Worm (Caenorhabditis elegans) whole organism, late embryonic: ENCODE results near the gene ced-9.

Experiments
- C38D4.7 ChIP-seq: fragments of 200-800 bp; sonication (Bioruptor generic); optimal IDR thresholded peaks from 2 replicates; lab custom pipeline; 2018; ENCODE audit warnings: mild to moderate bottlenecking, missing genetic modification characterization, moderate library complexity, missing compliant biosample characterization
- T23F11.4 ChIP-seq: fragments of 200-800 bp; sonication (Bioruptor generic); optimal IDR thresholded peaks from 2 replicates; lab custom pipeline; 2018; ENCODE audit warnings: mild to moderate bottlenecking, missing genetic modification characterization, missing compliant biosample characterization
- Y22D7AL.16 ChIP-seq: sonication (generic microtip); optimal IDR thresholded peaks from 2 replicates; lab custom pipeline; 2016; ENCODE audit warnings: missing genetic modification characterization, missing compliant biosample characterization
- ahr-1 ChIP-seq: sonication (generic microtip); optimal IDR thresholded peaks from 2 replicates; lab custom pipeline; 2016; ENCODE audit warnings: missing genetic modification characterization, missing compliant biosample characterization
- ceh-14 ChIP-seq: sonication (generic microtip); optimal IDR thresholded peaks from 2 replicates; lab custom pipeline; 2016; ENCODE audit warnings: missing genotype, missing genetic modification characterization, missing compliant biosample characterization
- ceh-2 ChIP-seq: sonication (generic microtip); optimal IDR thresholded peaks from 2 replicates; lab custom pipeline; 2016; ENCODE audit warnings: missing genotype, missing genetic modification characterization, missing compliant biosample characterization
- ceh-22 ChIP-seq: sonication (generic microtip); optimal IDR thresholded peaks from 2 replicates; lab custom pipeline; 2017; ENCODE audit warnings: missing biosample characterization, missing genetic modification characterization
- ceh-31 ChIP-seq: sonication (generic microtip); optimal IDR thresholded peaks from 2 replicates; lab custom pipeline; 2016; ENCODE audit warnings: missing genetic modification characterization, missing compliant biosample characterization
- ceh-34 ChIP-seq: sonication (generic microtip); optimal IDR thresholded peaks from 2 replicates; lab custom pipeline; 2016; ENCODE audit warnings: mild to moderate bottlenecking, missing genetic modification characterization, missing compliant biosample characterization
- che-1 ChIP-seq: sonication (generic microtip); optimal IDR thresholded peaks from 2 replicates; lab custom pipeline; 2016; ENCODE audit warnings: mild to moderate bottlenecking, missing genetic modification characterization, missing compliant biosample characterization
- dmd-4 ChIP-seq: sonication (generic microtip); optimal IDR thresholded peaks from 2 replicates; lab custom pipeline; 2016; ENCODE audit warnings: borderline replicate concordance, missing genetic modification characterization, missing compliant biosample characterization
- dve-1 ChIP-seq: sonication (generic microtip); optimal IDR thresholded peaks from 2 replicates; lab custom pipeline; 2017; ENCODE audit warnings: antibody characterized with exemption, mild to moderate bottlenecking, missing genetic modification characterization, missing compliant biosample characterization
- elt-2 ChIP-seq: sonication (generic microtip); optimal IDR thresholded peaks from 2 replicates; lab custom pipeline; 2016; ENCODE audit warnings: missing genetic modification reagents, missing genetic modification characterization, missing compliant biosample characterization
- ets-4 ChIP-seq: sonication (generic microtip); optimal IDR thresholded peaks from 2 replicates; lab custom pipeline; 2016; ENCODE audit warnings: missing genetic modification characterization, missing compliant biosample characterization
- fkh-6 ChIP-seq: sonication (generic microtip); optimal IDR thresholded peaks from 2 replicates; lab custom pipeline; 2016; ENCODE audit warnings: missing genetic modification characterization, missing compliant biosample characterization
- hlh-15 ChIP-seq: sonication (generic microtip); optimal IDR thresholded peaks from 2 replicates; lab custom pipeline; 2016; ENCODE audit warnings: missing genetic modification characterization, missing compliant biosample characterization
- hlh-8 ChIP-seq: sonication (generic microtip); optimal IDR thresholded peaks from 2 replicates; lab custom pipeline; 2016; ENCODE audit warnings: missing genotype, missing genetic modification characterization, missing compliant biosample characterization
- madf-2 ChIP-seq: sonication (generic microtip); optimal IDR thresholded peaks from 2 replicates; lab custom pipeline; 2017; ENCODE audit warnings: missing genetic modification characterization, missing compliant biosample characterization
- mec-3 ChIP-seq: sonication (generic microtip); optimal IDR thresholded peaks from 2 replicates; lab custom pipeline; 2016; ENCODE audit warnings: borderline replicate concordance, missing genetic modification characterization, missing compliant biosample characterization
- nhr-11 ChIP-seq: fragments of 150-350 bp; optimal IDR thresholded peaks from 2 replicates; lab custom pipeline; 2014; ENCODE audit warnings: missing biosample characterization, missing genetic modification characterization
- nhr-232 ChIP-seq: sonication (generic microtip); optimal IDR thresholded peaks from 2 replicates; lab custom pipeline; 2016; ENCODE audit warnings: missing genetic modification characterization, missing compliant biosample characterization
- npax-4 ChIP-seq: sonication (generic microtip); optimal IDR thresholded peaks from 2 replicates; lab custom pipeline; 2016; ENCODE audit warnings: missing genetic modification characterization, missing compliant biosample characterization
- odd-2 ChIP-seq: sonication (generic microtip); optimal IDR thresholded peaks from 2 replicates; lab custom pipeline; 2017; ENCODE audit warnings: antibody characterized with exemption, mild to moderate bottlenecking, missing genetic modification characterization, missing compliant biosample characterization
- pat-9 ChIP-seq: fragments of 200-800 bp; sonication (Bioruptor generic); optimal IDR thresholded peaks from 2 replicates; lab custom pipeline; 2018; ENCODE audit warnings: mild to moderate bottlenecking, missing genetic modification characterization, moderate library complexity, missing compliant biosample characterization
- pax-1 ChIP-seq: fragments of 150-350 bp; optimal IDR thresholded peaks from 2 replicates; lab custom pipeline; 2014; ENCODE audit warnings: missing biosample characterization, missing genetic modification characterization
- rnt-1 ChIP-seq: sonication (generic microtip); optimal IDR thresholded peaks from 2 replicates; lab custom pipeline; 2016; ENCODE audit warnings: missing genetic modification characterization, missing compliant biosample characterization
- sdc-2 ChIP-seq: sonication (generic microtip); optimal IDR thresholded peaks from 2 replicates; lab custom pipeline; 2016; ENCODE audit warnings: missing genotype, missing genetic modification characterization, missing compliant biosample characterization
- sox-4 ChIP-seq: sonication (generic microtip); optimal IDR thresholded peaks from 2 replicates; lab custom pipeline; 2017; ENCODE audit warnings: mild to moderate bottlenecking, missing genetic modification characterization, inconsistent platforms, missing compliant biosample characterization
- syd-9 ChIP-seq: sonication (generic microtip); optimal IDR thresholded peaks from 2 replicates; lab custom pipeline; 2016; ENCODE audit warnings: mild to moderate bottlenecking, missing genetic modification characterization, moderate library complexity, missing compliant biosample characterization
- tbx-2 ChIP-seq: sonication (generic microtip); optimal IDR thresholded peaks from 2 replicates; lab custom pipeline; 2016; ENCODE audit warnings: missing genetic modification characterization, missing compliant biosample characterization
- unc-3 ChIP-seq, 2 experiments: fragments of 200-800 bp in 1 of 2; sonication (Bioruptor generic) in 1 of 2; sonication (generic microtip) in 1 of 2; conservative IDR thresholded peaks in 1 of 2; optimal IDR thresholded peaks in 1 of 2; 2 replicates each; pipeline versions ENCODE4 v1.3.6 to Lab custom; 2016 to 2022; ENCODE audit warnings: missing compliant biosample characterization in 2 of 2, missing genetic modification characterization in 2 of 2, missing genetic modification reagents in 1 of 2
- unc-86 ChIP-seq: sonication (generic microtip); optimal IDR thresholded peaks from 2 replicates; lab custom pipeline; 2016; ENCODE audit warnings: missing genetic modification characterization, missing compliant biosample characterization
- ztf-16 ChIP-seq: sonication (generic microtip); optimal IDR thresholded peaks from 2 replicates; lab custom pipeline; 2017; ENCODE audit warnings: missing genetic modification characterization, missing compliant biosample characterization

The ced-9 gene

ce11 chrIII:10336109-10336508 lies 1.1 kb downstream of the ced-9 start:
- TF ChIP-seq hlh-15 (tag; lab: Kevin White, UChicago) (no peak), elt-2 (tag; lab: Kevin White, UChicago) (no peak), ahr-1 (tag; lab: Kevin White, UChicago) (no peak), C38D4.7 (GFP tag; lab: Kevin White, UChicago) (no peak), odd-2 (no peak), ceh-34 (tag; lab: Kevin White, UChicago) (no peak), pat-9 (tag; lab: Kevin White, UChicago) (no peak), unc-3 (GFP tag; conservative IDR thresholded peaks at IDR 0.05; lab: Robert Waterston, UW) (no peak), unc-3 (tag; optimal IDR thresholded peaks at IDR 0.05; lab: Kevin White, UChicago) (no peak), pax-1 (tag; lab: Kevin White, UChicago) (no peak), sdc-2 (no peak), che-1 (tag; lab: Kevin White, UChicago) (no peak), npax-4 (tag; lab: Kevin White, UChicago) (no peak), hlh-8 (tag; lab: Kevin White, UChicago) (no peak), dmd-4 (tag; lab: Kevin White, UChicago) (no peak), mec-3 (tag; lab: Kevin White, UChicago) (no peak)

- TF ChIP-seq rnt-1 (tag; lab: Kevin White, UChicago) (no peak), ceh-2 (no peak), tbx-2 (tag; lab: Kevin White, UChicago) (no peak)
- TF ChIP-seq, all 69 proteins: peak for 0
These were observed 2.7 kb downstream of the ced-9 start, which contains the start of gene ttr-15 for ce11 chrIII:10337508-10338166. ttr-15 (plus strand) TSS chrIII:10337847.

ce11 chrIII:10338992-10339852 lies 4.2 kb downstream of the ced-9 start:
- TF ChIP-seq fkh-6 (tag; lab: Kevin White, UChicago) (no peak), ets-4 (tag; lab: Kevin White, UChicago) (no peak), sox-4 (tag; lab: Kevin White, UChicago) (no peak), Y22D7AL.16 (no peak), madf-2 (tag; lab: Kevin White, UChicago) (no peak)

ce11 chrIII:10339949-10340348 lies 5.0 kb downstream of the ced-9 start:
- TF ChIP-seq pat-9 (tag; lab: Kevin White, UChicago) (no peak), che-1 (tag; lab: Kevin White, UChicago) (no peak), mec-3 (tag; lab: Kevin White, UChicago) (no peak), ceh-31 (tag; lab: Kevin White, UChicago) (no peak)

- TF ChIP-seq ets-4 (tag; lab: Kevin White, UChicago) (no peak), ahr-1 (tag; lab: Kevin White, UChicago) (no peak), hlh-8 (tag; lab: Kevin White, UChicago) (no peak), syd-9 (no peak), npax-4 (tag; lab: Kevin White, UChicago) (no peak), odd-2 (no peak)
These were observed 6.8 kb downstream of the ced-9 start, which contains the start of gene tbx-9 for ce11 chrIII:10341758-10342157. tbx-9 (minus strand) TSS chrIII:10341858.

- TF ChIP-seq che-1 (tag; lab: Kevin White, UChicago) (no peak), ahr-1 (tag; lab: Kevin White, UChicago) (no peak), T23F11.4 (GFP tag; lab: Kevin White, UChicago) (no peak), nhr-232 (no peak), ceh-22 (no peak), ztf-16 (tag; lab: Kevin White, UChicago) (no peak), ets-4 (tag; lab: Kevin White, UChicago) (no peak), unc-86 (tag; lab: Kevin White, UChicago) (no peak), npax-4 (tag; lab: Kevin White, UChicago) (no peak), ceh-31 (tag; lab: Kevin White, UChicago) (no peak), pat-9 (tag; lab: Kevin White, UChicago) (no peak), ceh-14 (no peak), odd-2 (no peak), rnt-1 (tag; lab: Kevin White, UChicago) (no peak), dve-1 (tag; lab: Kevin White, UChicago) (no peak), nhr-11 (tag; lab: Kevin White, UChicago) (no peak), tbx-2 (tag; lab: Kevin White, UChicago) (no peak), ceh-34 (tag; lab: Kevin White, UChicago) (no peak), sdc-2 (no peak), madf-2 (tag; lab: Kevin White, UChicago) (no peak)
These were observed 9.8 kb downstream of the ced-9 start for ce11 chrIII:10344762-10345161.
